Fruit fly (Drosophila melanogaster) whole organism, wandering third instar larva: ENCODE measurements around the gene PIG-U.

Source experiments
- Abd-B ChIP-seq: fragments of >200 bp; optimal IDR thresholded peaks from 2 replicates; lab custom pipeline; 2017; ENCODE audit warnings: missing biosample characterization, missing genetic modification characterization
- CG32264 ChIP-seq: fragments of 200-800 bp; sonication (Bioruptor generic); optimal IDR thresholded peaks from 2 replicates; lab custom pipeline; 2016; ENCODE audit warnings: missing biosample characterization, missing genetic modification characterization
- CrebA ChIP-seq: fragments of 200-800 bp; sonication (Bioruptor generic); optimal IDR thresholded peaks from 2 replicates; lab custom pipeline; 2016; ENCODE audit warnings: missing biosample characterization, mild to moderate bottlenecking, missing genetic modification characterization, borderline replicate concordance
- Dif ChIP-seq: fragments of 200-275, 200-300 bp; sonication (Bioruptor generic); optimal IDR thresholded peaks from 2 replicates; lab custom pipeline; 2018; ENCODE audit warnings: missing biosample characterization, missing genetic modification characterization; ENCODE audit not compliant: partially characterized antibody
- HLH106 ChIP-seq: fragments of 200-800 bp; optimal IDR thresholded peaks from 3 replicates; lab custom pipeline; 2019; ENCODE audit warnings: missing biosample characterization, mild to moderate bottlenecking, missing genetic modification characterization, moderate library complexity
- Hnf4 ChIP-seq: fragments of 200-800 bp; sonication (Bioruptor generic); optimal IDR thresholded peaks from 2 replicates; lab custom pipeline; 2016; ENCODE audit warnings: missing biosample characterization, mild to moderate bottlenecking, missing genetic modification characterization
- Hr78 ChIP-seq: fragments of >200 bp; optimal IDR thresholded peaks from 2 replicates; lab custom pipeline; 2017; ENCODE audit warnings: missing biosample characterization, missing genetic modification characterization
- Hr83 ChIP-seq: fragments of 200-300 bp; sonication (Bioruptor generic); optimal IDR thresholded peaks from 2 replicates; lab custom pipeline; 2016; ENCODE audit warnings: missing biosample characterization, mild to moderate bottlenecking, missing genetic modification characterization, moderate library complexity; ENCODE audit not compliant: poor library complexity, severe bottlenecking
- Jra ChIP-seq: sonication (Bioruptor generic); optimal IDR thresholded peaks from 2 replicates; lab custom pipeline; 2016; ENCODE audit warnings: missing biosample characterization, missing genetic modification characterization
- Mio ChIP-seq: sonication (Bioruptor generic); optimal IDR thresholded peaks from 2 replicates; lab custom pipeline; 2016; ENCODE audit warnings: missing biosample characterization, missing genetic modification characterization
- Myc ChIP-seq: fragments of >200 bp; optimal IDR thresholded peaks from 2 replicates; lab custom pipeline; 2017
- N ChIP-seq: fragments of >200 bp; optimal IDR thresholded peaks from 2 replicates; lab custom pipeline; 2018; ENCODE audit warnings: missing biosample characterization, missing external identifiers, missing genetic modification characterization
- OdsH ChIP-seq: fragments of 200-800 bp; sonication (Bioruptor generic); optimal IDR thresholded peaks from 2 replicates; lab custom pipeline; 2016; ENCODE audit warnings: missing biosample characterization, mild to moderate bottlenecking, missing genetic modification characterization
- Rel ChIP-seq, 2 experiments: fragments of 200-800 bp; sonication (Bioruptor generic) in 1 of 2; optimal IDR thresholded peaks; 2 replicates in 1 of 2; 3 replicates in 1 of 2; lab custom pipeline; 2016 to 2019; ENCODE audit warnings: mild to moderate bottlenecking in 2 of 2, missing biosample characterization in 2 of 2, missing genetic modification characterization in 2 of 2, moderate library complexity in 1 of 2
- Sp1 ChIP-seq: fragments of 200-800 bp; sonication (Bioruptor generic); optimal IDR thresholded peaks from 3 replicates; lab custom pipeline; 2019; ENCODE audit warnings: missing biosample characterization, mild to moderate bottlenecking, missing genetic modification characterization, moderate library complexity
- Vsx2 ChIP-seq: fragments of 200-300, 225-300 bp; sonication (Bioruptor generic); optimal IDR thresholded peaks from 2 replicates; lab custom pipeline; 2018; ENCODE audit warnings: missing biosample characterization, missing genetic modification characterization; ENCODE audit not compliant: partially characterized antibody
- br ChIP-seq: fragments of 200-800 bp; sonication (Bioruptor generic); optimal IDR thresholded peaks from 2 replicates; lab custom pipeline; 2016; ENCODE audit warnings: missing biosample characterization, missing genetic modification characterization
- brk ChIP-seq: fragments of 200-800 bp; sonication (Bioruptor generic); optimal IDR thresholded peaks from 2 replicates; lab custom pipeline; 2016; ENCODE audit warnings: missing biosample characterization, mild to moderate bottlenecking, missing genetic modification characterization
- dl ChIP-seq, 2 experiments: fragments of 175-275, 200-275 bp in 1 of 2; fragments of 200-275 bp in 1 of 2; sonication (Bioruptor generic); optimal IDR thresholded peaks; lab custom pipeline; 2018; ENCODE audit warnings: mild to moderate bottlenecking in 2 of 2, missing biosample characterization in 2 of 2, missing genetic modification characterization in 2 of 2, moderate library complexity in 2 of 2; ENCODE audit not compliant: partially characterized antibody in 2 of 2, insufficient read depth in 1 of 2
- dmrt93B ChIP-seq: fragments of 200-800 bp; sonication (Bioruptor generic); optimal IDR thresholded peaks from 2 replicates; lab custom pipeline; 2018; ENCODE audit warnings: missing biosample characterization, mild to moderate bottlenecking, missing genetic modification characterization
- foxo ChIP-seq, 2 experiments: fragments of 200-800 bp; sonication (Bioruptor generic); optimal IDR thresholded peaks; 2 replicates in 1 of 2; 3 replicates in 1 of 2; lab custom pipeline; 2016 to 2017; ENCODE audit warnings: missing biosample characterization in 2 of 2, missing genetic modification characterization in 2 of 2
- fru ChIP-seq: fragments of 200-800 bp; sonication (Bioruptor generic); optimal IDR thresholded peaks from 3 replicates; lab custom pipeline; 2016; ENCODE audit warnings: missing biosample characterization, mild to moderate bottlenecking, missing genetic modification characterization
- h ChIP-seq: fragments of 200-800 bp; sonication (Bioruptor generic); optimal IDR thresholded peaks from 3 replicates; lab custom pipeline; 2016; ENCODE audit warnings: missing biosample characterization, mild to moderate bottlenecking, missing genetic modification characterization
- jim ChIP-seq: fragments of 175-275, 200-325 bp; sonication (Bioruptor generic); optimal IDR thresholded peaks from 2 replicates; lab custom pipeline; 2016; ENCODE audit warnings: missing biosample characterization, mild to moderate bottlenecking, missing genetic modification characterization
- lola ChIP-seq: fragments of >200 bp; optimal IDR thresholded peaks from 2 replicates; lab custom pipeline; 2017; ENCODE audit warnings: missing biosample characterization, missing genetic modification characterization
- pan ChIP-seq: fragments of >200 bp; optimal IDR thresholded peaks from 2 replicates; lab custom pipeline; 2017
- psq ChIP-seq: fragments of 200-800 bp; sonication (Bioruptor generic); optimal IDR thresholded peaks from 3 replicates; lab custom pipeline; 2017; ENCODE audit warnings: missing biosample characterization, mild to moderate bottlenecking, missing genetic modification characterization, moderate library complexity
- sage ChIP-seq: fragments of 200-800 bp; sonication (Bioruptor generic); optimal IDR thresholded peaks from 2 replicates; lab custom pipeline; 2016; ENCODE audit warnings: missing biosample characterization, mild to moderate bottlenecking, missing genetic modification characterization
- sv ChIP-seq: fragments of 200-800 bp; sonication (Bioruptor generic); optimal IDR thresholded peaks from 3 replicates; lab custom pipeline; 2016; ENCODE audit warnings: missing biosample characterization, missing genetic modification characterization
- tai ChIP-seq: sonication (Bioruptor generic); optimal IDR thresholded peaks from 2 replicates; lab custom pipeline; 2016; ENCODE audit warnings: missing biosample characterization, missing genetic modification characterization
- woc ChIP-seq: sonication (Bioruptor generic); optimal IDR thresholded peaks from 2 replicates; lab custom pipeline; 2016; ENCODE audit warnings: missing biosample characterization, mild to moderate bottlenecking, missing genetic modification characterization

PIG-U gene

dm6 chr2L:8477971-8478370, 36.9 kb upstream of the PIG-U start:
- peak; percentile 83 for TF ChIP-seq N (GFP tag; lab: Kevin White, UChicago)
- TF ChIP-seq Myc (lab: Kevin White, UChicago) = peak; percentile 74
- no peak for TF ChIP-seq Jra

- TF ChIP-seq Myc (lab: Kevin White, UChicago) (no peak), CG32264 (GFP tag; lab: Kevin White, UChicago) (no peak), woc (GFP tag; lab: Kevin White, UChicago) (no peak), foxo (GFP tag; optimal IDR thresholded peaks at IDR 0.05; lab: Kevin White, UChicago) (no peak), N (GFP tag; lab: Kevin White, UChicago) (no peak), br (no peak), Rel (GFP tag; optimal IDR thresholded peaks at IDR 0.05; lab: Kevin White, UChicago) (no peak), Rel (tag; optimal IDR thresholded peaks at IDR 0.05; lab: Kevin White, UChicago) (no peak), dl (GFP tag; optimal IDR thresholded peaks at IDR 0.05; lab: Kevin White, UChicago; ENCODE audit: insufficient read depth in 1 of 2, partially characterized antibody in 2 of 2) (peak; percentile 68 to 70), Hr83 (GFP tag; lab: Kevin White, UChicago) (peak; percentile 37), tai (no peak), Jra (no peak), sv (no peak), Abd-B (no peak), HLH106 (no peak), jim (no peak), Dif (GFP tag; lab: Kevin White, UChicago) (peak; percentile 73), CrebA (GFP tag; lab: Kevin White, UChicago) (no peak), Hr78 (GFP tag; lab: Kevin White, UChicago) (no peak), Vsx2 (GFP tag; lab: Kevin White, UChicago) (peak; percentile 29), dmrt93B (GFP tag; lab: Kevin White, UChicago) (no peak), Hnf4 (GFP tag; lab: Kevin White, UChicago) (no peak), brk (no peak)
These were observed 36.5 kb upstream of the PIG-U start for dm6 chr2L:8478379-8478778.

dm6 chr2L:8478911-8479706, 35.8 kb upstream of the PIG-U start:
- TF ChIP-seq sage (GFP tag; lab: Kevin White, UChicago) (peak; percentile 47), brk (peak; percentile 67), Mio (GFP tag; lab: Kevin White, UChicago) (no peak), dl (GFP tag; optimal IDR thresholded peaks at IDR 0.05; lab: Kevin White, UChicago; ENCODE audit: insufficient read depth in 1 of 2, partially characterized antibody in 2 of 2) (no peak), Abd-B (no peak), CrebA (GFP tag; lab: Kevin White, UChicago) (peak; percentile 90), fru (GFP tag; lab: Kevin White, UChicago) (peak; percentile 10), Sp1 (peak; percentile 84), psq (GFP tag; lab: Kevin White, UChicago) (peak; percentile 45), Vsx2 (GFP tag; lab: Kevin White, UChicago) (peak; percentile 13), Rel (GFP tag; optimal IDR thresholded peaks at IDR 0.05; lab: Kevin White, UChicago) (peak; percentile 86), Rel (tag; optimal IDR thresholded peaks at IDR 0.05; lab: Kevin White, UChicago) (peak; percentile 3), OdsH (no peak), pan (lab: Kevin White, UChicago) (no peak), HLH106 (no peak), Hnf4 (GFP tag; lab: Kevin White, UChicago) (no peak), br (no peak), h (GFP tag; lab: Kevin White, UChicago) (no peak)
- TF ChIP-seq, all 38 proteins: peak for 8

dm6 chr2L:8480825-8481224, 34.1 kb upstream of the PIG-U start:
- TF ChIP-seq Mio (GFP tag; lab: Kevin White, UChicago) (no peak), jim (no peak), woc (GFP tag; lab: Kevin White, UChicago) (no peak), Vsx2 (GFP tag; lab: Kevin White, UChicago) (no peak), lola (GFP tag; lab: Kevin White, UChicago) (no peak), fru (GFP tag; lab: Kevin White, UChicago) (no peak)
